Fruit fly (Drosophila melanogaster): ENCODE results near the gene CG9692.

Gene CG9692

dm6 chr3L:16713446-16714192, 8.8 kb downstream of the CG9692 start (continued):
- TF ChIP-seq pros (GFP tag; optimal IDR thresholded peaks at IDR 0.05) (no peak), Max (GFP tag; optimal IDR thresholded peaks at IDR 0.05) (no peak), jing (GFP tag; optimal IDR thresholded peaks at IDR 0.05) (no peak), CG6254 (GFP tag; optimal IDR thresholded peaks at IDR 0.05) (peak; percentile 64), z (GFP tag; IDR thresholded peaks at IDR 0.05) (no peak), Gug (GFP tag; IDR thresholded peaks at IDR 0.05) (no peak), zen (tag; optimal IDR thresholded peaks at IDR 0.05) (no peak), danr (GFP tag; IDR thresholded peaks at IDR 0.05) (no peak), ci (GFP tag; IDR thresholded peaks at IDR 0.05) (peak; percentile 49; the same call in 1 of the 3 replicates), Dad (GFP tag; optimal IDR thresholded peaks at IDR 0.05) (no peak), eve (GFP tag; optimal IDR thresholded peaks at IDR 0.05) (no peak), dati (GFP tag; IDR thresholded peaks at IDR 0.05) (no peak), yki (optimal IDR thresholded peaks at IDR 0.05) (no peak), wek (GFP tag; optimal IDR thresholded peaks at IDR 0.05) (no peak), tin (GFP tag; optimal IDR thresholded peaks at IDR 0.05) (no peak), CG10209 (GFP tag; optimal IDR thresholded peaks at IDR 0.05) (no peak), maf-S (GFP tag; optimal IDR thresholded peaks at IDR 0.05) (no peak), run (tag; optimal IDR thresholded peaks at IDR 0.05) (no peak), CG7372 (GFP tag; IDR thresholded peaks at IDR 0.05) (no peak), ash1 (GFP tag; optimal IDR thresholded peaks at IDR 0.05) (no peak), Dref (GFP tag; IDR thresholded peaks at IDR 0.05) (peak; percentile 72), CG4820 (GFP tag; optimal IDR thresholded peaks at IDR 0.05) (no peak), CG14441 (GFP tag; IDR thresholded peaks at IDR 0.05) (no peak), fd102C (GFP tag; optimal IDR thresholded peaks at IDR 0.05) (no peak), amos (GFP tag; IDR thresholded peaks at IDR 0.05; ENCODE audit: partially characterized antibody) (peak; percentile 55), CG15514 (GFP tag; optimal IDR thresholded peaks at IDR 0.05) (no peak), CG12155 (GFP tag; optimal IDR thresholded peaks at IDR 0.05) (no peak), bowl (GFP tag; IDR thresholded peaks at IDR 0.05) (no peak), seq (GFP tag; IDR thresholded peaks at IDR 0.05) (no peak), ken (GFP tag; IDR thresholded peaks at IDR 0.05) (no peak), CG4360 (GFP tag; IDR thresholded peaks at IDR 0.05) (no peak), CG1832 (GFP tag; optimal IDR thresholded peaks at IDR 0.05) (no peak), Asciz (GFP tag; optimal IDR thresholded peaks at IDR 0.05) (no peak), slp2 (GFP tag; optimal IDR thresholded peaks at IDR 0.05) (no peak), CG12744 (GFP tag; optimal IDR thresholded peaks at IDR 0.05) (no peak), CG13894 (tag; optimal IDR thresholded peaks at IDR 0.05) (no peak), sc (optimal IDR thresholded peaks at IDR 0.05) (no peak), sc (GFP tag; optimal IDR thresholded peaks at IDR 0.05) (no peak), gsb (GFP tag; IDR thresholded peaks at IDR 0.05) (no peak), Atf6 (GFP tag; IDR thresholded peaks at IDR 0.05) (no peak), cg (GFP tag; optimal IDR thresholded peaks at IDR 0.05) (peak; percentile 54), Mad (GFP tag; optimal IDR thresholded peaks at IDR 0.05) (no peak), D19B (GFP tag; optimal IDR thresholded peaks at IDR 0.05) (no peak), CG6854 (GFP tag; optimal IDR thresholded peaks at IDR 0.05) (peak; percentile 33), Lhr (GFP tag; optimal IDR thresholded peaks at IDR 0.05) (no peak), gfzf (GFP tag; optimal IDR thresholded peaks at IDR 0.05) (no peak), bsh (GFP tag; optimal IDR thresholded peaks at IDR 0.05) (no peak), psq (GFP tag; optimal IDR thresholded peaks at IDR 0.05) (no peak), sd (tag; optimal IDR thresholded peaks at IDR 0.05) (peak; percentile 95), CG1602 (GFP tag; optimal IDR thresholded peaks at IDR 0.05) (no peak), Sox102F (GFP tag; optimal IDR thresholded peaks at IDR 0.05) (no peak)

Measured in whole organism, embryonic.